Worm (Caenorhabditis elegans) whole organism, late embryonic: ENCODE measurements around the gene F47B10.9.

ENCODE experiments used
- C08G9.2 ChIP-seq: sonication (generic microtip); optimal IDR thresholded peaks from 2 replicates; lab custom pipeline; 2016; ENCODE audit warnings: mild to moderate bottlenecking, missing genetic modification characterization, moderate library complexity, missing compliant biosample characterization
- C38D4.7 ChIP-seq: fragments of 200-800 bp; sonication (Bioruptor generic); optimal IDR thresholded peaks from 2 replicates; lab custom pipeline; 2018; ENCODE audit warnings: mild to moderate bottlenecking, missing genetic modification characterization, moderate library complexity, missing compliant biosample characterization
- F13H6.1 ChIP-seq: sonication (generic microtip); optimal IDR thresholded peaks from 2 replicates; lab custom pipeline; 2016; ENCODE audit warnings: missing genetic modification characterization, missing compliant biosample characterization
- K02D7.2 ChIP-seq: sonication (generic microtip); optimal IDR thresholded peaks from 2 replicates; lab custom pipeline; 2017; ENCODE audit warnings: mild to moderate bottlenecking, missing genetic modification characterization, missing compliant biosample characterization
- T23F11.4 ChIP-seq: fragments of 200-800 bp; sonication (Bioruptor generic); optimal IDR thresholded peaks from 2 replicates; lab custom pipeline; 2018; ENCODE audit warnings: mild to moderate bottlenecking, missing genetic modification characterization, missing compliant biosample characterization
- Y22D7AL.16 ChIP-seq: sonication (generic microtip); optimal IDR thresholded peaks from 2 replicates; lab custom pipeline; 2016; ENCODE audit warnings: missing genetic modification characterization, missing compliant biosample characterization
- ama-1 ChIP-seq: fragments of 150-350 bp; optimal IDR thresholded peaks from 2 replicates; lab custom pipeline; 2014
- ceh-18 ChIP-seq: sonication (generic microtip); optimal IDR thresholded peaks from 2 replicates; lab custom pipeline; 2016; ENCODE audit warnings: missing genetic modification characterization, missing compliant biosample characterization
- ceh-19 ChIP-seq: fragments of 200-800 bp; sonication (Bioruptor generic); optimal IDR thresholded peaks from 2 replicates; lab custom pipeline; 2018; ENCODE audit warnings: mild to moderate bottlenecking, missing genetic modification characterization, missing compliant biosample characterization
- ceh-2 ChIP-seq: sonication (generic microtip); optimal IDR thresholded peaks from 2 replicates; lab custom pipeline; 2016; ENCODE audit warnings: missing genotype, missing genetic modification characterization, missing compliant biosample characterization
- ceh-22 ChIP-seq: sonication (generic microtip); optimal IDR thresholded peaks from 2 replicates; lab custom pipeline; 2017; ENCODE audit warnings: missing biosample characterization, missing genetic modification characterization
- ceh-30 ChIP-seq: fragments of 150-350 bp; optimal IDR thresholded peaks from 2 replicates; lab custom pipeline; 2014; ENCODE audit warnings: missing biosample characterization, missing genetic modification characterization
- ceh-31 ChIP-seq: sonication (generic microtip); optimal IDR thresholded peaks from 2 replicates; lab custom pipeline; 2016; ENCODE audit warnings: missing genetic modification characterization, missing compliant biosample characterization
- ceh-34 ChIP-seq: sonication (generic microtip); optimal IDR thresholded peaks from 2 replicates; lab custom pipeline; 2016; ENCODE audit warnings: mild to moderate bottlenecking, missing genetic modification characterization, missing compliant biosample characterization
- ceh-45 ChIP-seq: fragments of 200-800 bp; sonication (Bioruptor generic); IDR thresholded peaks from 2 replicates; pipeline ENCODE4 v1.3.6; 2022; ENCODE audit warnings: missing genetic modification reagents, missing genetic modification characterization, missing compliant biosample characterization
- ceh-48 ChIP-seq: sonication (generic microtip); optimal IDR thresholded peaks from 2 replicates; lab custom pipeline; 2016; ENCODE audit warnings: missing genetic modification characterization, inconsistent platforms, missing compliant biosample characterization
- ceh-6 ChIP-seq: fragments of 200-800 bp; sonication (Bioruptor generic); optimal IDR thresholded peaks from 2 replicates; lab custom pipeline; 2018; ENCODE audit warnings: mild to moderate bottlenecking, missing genetic modification characterization, missing compliant biosample characterization
- ceh-9 ChIP-seq: sonication (generic microtip); optimal IDR thresholded peaks from 2 replicates; lab custom pipeline; 2016; ENCODE audit warnings: mild to moderate bottlenecking, missing genetic modification characterization, inconsistent platforms, missing compliant biosample characterization
- che-1 ChIP-seq: sonication (generic microtip); optimal IDR thresholded peaks from 2 replicates; lab custom pipeline; 2016; ENCODE audit warnings: mild to moderate bottlenecking, missing genetic modification characterization, missing compliant biosample characterization
- dmd-4 ChIP-seq: sonication (generic microtip); optimal IDR thresholded peaks from 2 replicates; lab custom pipeline; 2016; ENCODE audit warnings: borderline replicate concordance, missing genetic modification characterization, missing compliant biosample characterization
- elt-2 ChIP-seq: sonication (generic microtip); optimal IDR thresholded peaks from 2 replicates; lab custom pipeline; 2016; ENCODE audit warnings: missing genetic modification reagents, missing genetic modification characterization, missing compliant biosample characterization
- elt-4 ChIP-seq: sonication (generic microtip); optimal IDR thresholded peaks from 2 replicates; lab custom pipeline; 2016; ENCODE audit warnings: missing genetic modification characterization, missing compliant biosample characterization
- ets-4 ChIP-seq: sonication (generic microtip); optimal IDR thresholded peaks from 2 replicates; lab custom pipeline; 2016; ENCODE audit warnings: missing genetic modification characterization, missing compliant biosample characterization
- eyg-1 ChIP-seq: sonication (generic microtip); optimal IDR thresholded peaks from 2 replicates; lab custom pipeline; 2016; ENCODE audit warnings: missing genotype, missing genetic modification characterization, missing compliant biosample characterization
- fax-1 ChIP-seq: sonication (generic microtip); optimal IDR thresholded peaks from 2 replicates; lab custom pipeline; 2016; ENCODE audit warnings: missing genotype, missing genetic modification characterization, missing compliant biosample characterization
- fkh-6 ChIP-seq: sonication (generic microtip); optimal IDR thresholded peaks from 2 replicates; lab custom pipeline; 2016; ENCODE audit warnings: missing genetic modification characterization, missing compliant biosample characterization
- hlh-13 ChIP-seq: fragments of 200-800 bp; sonication (Bioruptor generic); optimal IDR thresholded peaks from 2 replicates; lab custom pipeline; 2018; ENCODE audit warnings: mild to moderate bottlenecking, missing genetic modification characterization, missing compliant biosample characterization
- hlh-15 ChIP-seq: sonication (generic microtip); optimal IDR thresholded peaks from 2 replicates; lab custom pipeline; 2016; ENCODE audit warnings: missing genetic modification characterization, missing compliant biosample characterization
- hlh-30 ChIP-seq: sonication (generic microtip); optimal IDR thresholded peaks from 2 replicates; lab custom pipeline; 2017; ENCODE audit warnings: antibody characterized with exemption, missing genetic modification characterization, missing compliant biosample characterization; ENCODE audit not compliant: insufficient read depth
- madf-2 ChIP-seq: sonication (generic microtip); optimal IDR thresholded peaks from 2 replicates; lab custom pipeline; 2017; ENCODE audit warnings: missing genetic modification characterization, missing compliant biosample characterization
- nhr-232 ChIP-seq: sonication (generic microtip); optimal IDR thresholded peaks from 2 replicates; lab custom pipeline; 2016; ENCODE audit warnings: missing genetic modification characterization, missing compliant biosample characterization
- npax-4 ChIP-seq: sonication (generic microtip); optimal IDR thresholded peaks from 2 replicates; lab custom pipeline; 2016; ENCODE audit warnings: missing genetic modification characterization, missing compliant biosample characterization
- odd-2 ChIP-seq: sonication (generic microtip); optimal IDR thresholded peaks from 2 replicates; lab custom pipeline; 2017; ENCODE audit warnings: antibody characterized with exemption, mild to moderate bottlenecking, missing genetic modification characterization, missing compliant biosample characterization
- pag-3 ChIP-seq: sonication (generic microtip); optimal IDR thresholded peaks from 2 replicates; lab custom pipeline; 2016; ENCODE audit warnings: missing compliant biosample characterization, missing genetic modification characterization, borderline replicate concordance
- pat-9 ChIP-seq: fragments of 200-800 bp; sonication (Bioruptor generic); optimal IDR thresholded peaks from 2 replicates; lab custom pipeline; 2018; ENCODE audit warnings: mild to moderate bottlenecking, missing genetic modification characterization, moderate library complexity, missing compliant biosample characterization
- pha-2 ChIP-seq: sonication (generic microtip); optimal IDR thresholded peaks from 2 replicates; lab custom pipeline; 2017; ENCODE audit warnings: mild to moderate bottlenecking, missing genetic modification characterization, missing compliant biosample characterization
- pha-4 ChIP-seq: fragments of 150-350 bp; optimal IDR thresholded peaks from 2 replicates; lab custom pipeline; 2018; ENCODE audit warnings: missing biosample characterization, missing genetic modification reagents, missing genetic modification characterization
- pqm-1 ChIP-seq: sonication (generic microtip); optimal IDR thresholded peaks from 2 replicates; lab custom pipeline; 2016; ENCODE audit warnings: missing genetic modification characterization, missing compliant biosample characterization
- ref-2 ChIP-seq: sonication (generic microtip); optimal IDR thresholded peaks from 2 replicates; lab custom pipeline; 2016; ENCODE audit warnings: missing genetic modification characterization, missing compliant biosample characterization
- sdc-2 ChIP-seq: sonication (generic microtip); optimal IDR thresholded peaks from 2 replicates; lab custom pipeline; 2016; ENCODE audit warnings: missing genotype, missing genetic modification characterization, missing compliant biosample characterization
- sox-2 ChIP-seq: fragments of 200-800 bp; sonication (Bioruptor generic); IDR thresholded peaks from 2 replicates; pipeline ENCODE4 v1.3.6; 2022; ENCODE audit warnings: missing genetic modification reagents, missing genetic modification characterization, missing compliant biosample characterization
- sox-4 ChIP-seq: sonication (generic microtip); optimal IDR thresholded peaks from 2 replicates; lab custom pipeline; 2017; ENCODE audit warnings: mild to moderate bottlenecking, missing genetic modification characterization, inconsistent platforms, missing compliant biosample characterization
- tbx-2 ChIP-seq: sonication (generic microtip); optimal IDR thresholded peaks from 2 replicates; lab custom pipeline; 2016; ENCODE audit warnings: missing genetic modification characterization, missing compliant biosample characterization
- unc-3 ChIP-seq, 2 experiments: fragments of 200-800 bp in 1 of 2; sonication (Bioruptor generic) in 1 of 2; sonication (generic microtip) in 1 of 2; conservative IDR thresholded peaks in 1 of 2; optimal IDR thresholded peaks in 1 of 2; 2 replicates each; pipeline versions ENCODE4 v1.3.6 to Lab custom; 2016 to 2022; ENCODE audit warnings: missing compliant biosample characterization in 2 of 2, missing genetic modification characterization in 2 of 2, missing genetic modification reagents in 1 of 2
- unc-42 ChIP-seq: sonication (generic microtip); optimal IDR thresholded peaks from 2 replicates; lab custom pipeline; 2016; ENCODE audit warnings: missing genotype, missing genetic modification characterization, missing compliant biosample characterization
- unc-55 ChIP-seq: sonication (generic microtip); optimal IDR thresholded peaks from 2 replicates; lab custom pipeline; 2017; ENCODE audit warnings: missing biosample characterization, missing genetic modification reagents, missing genetic modification characterization
- unc-86 ChIP-seq: sonication (generic microtip); optimal IDR thresholded peaks from 2 replicates; lab custom pipeline; 2016; ENCODE audit warnings: missing genetic modification characterization, missing compliant biosample characterization
- zip-5 ChIP-seq: sonication (generic microtip); optimal IDR thresholded peaks from 2 replicates; lab custom pipeline; 2016; ENCODE audit warnings: missing genetic modification characterization, missing compliant biosample characterization
- ztf-16 ChIP-seq: sonication (generic microtip); optimal IDR thresholded peaks from 2 replicates; lab custom pipeline; 2017; ENCODE audit warnings: missing genetic modification characterization, missing compliant biosample characterization

F47B10.9 gene

DNA sequence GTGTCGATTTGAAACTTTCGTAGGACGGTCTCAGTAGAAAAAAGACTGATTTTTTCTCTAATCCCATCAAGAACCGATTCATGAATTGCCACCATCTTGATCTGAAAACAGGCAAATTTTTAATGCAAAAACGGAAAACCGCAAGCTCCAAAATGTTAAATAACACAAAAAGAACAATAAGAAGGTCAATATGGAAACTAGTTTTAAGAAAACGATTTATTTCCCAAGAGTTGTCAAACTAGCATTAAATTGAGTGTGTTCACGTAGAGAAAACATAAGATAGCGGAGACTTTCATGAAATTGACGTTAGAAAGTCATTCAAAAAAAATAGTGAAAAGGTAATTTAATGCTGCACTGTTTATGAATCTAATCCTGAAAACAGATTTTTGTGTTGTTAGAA lies at the start of gene F47B10.9:
Gene F47B10.9 (minus strand): TSS at position 101 of the 400 bp plus-strand sequence.
- TF ChIP-seq ref-2 (no peak), F13H6.1 (tag; lab: Kevin White, UChicago) (no peak), ztf-16 (tag; lab: Kevin White, UChicago) (no peak), tbx-2 (no peak), ceh-18 (tag; lab: Kevin White, UChicago) (no peak), ceh-30 (no peak), ceh-31 (tag; lab: Kevin White, UChicago) (no peak), dmd-4 (no peak), pat-9 (tag; lab: Kevin White, UChicago) (no peak), sox-4 (no peak), ama-1 (lab: Kevin White, UChicago) (no peak), ceh-6 (GFP tag; lab: Kevin White, UChicago) (no peak), zip-5 (tag; lab: Kevin White, UChicago) (no peak)
- TF ChIP-seq, all 69 proteins: peak for 0

- peak; percentile 57 for TF ChIP-seq C08G9.2
- TF ChIP-seq pat-9 (tag; lab: Kevin White, UChicago) = peak; percentile 86
- TF ChIP-seq elt-4 (tag; lab: Kevin White, UChicago) = no peak
- peak; percentile 58 for TF ChIP-seq zip-5 (tag; lab: Kevin White, UChicago)
- peak; percentile 85 for TF ChIP-seq ztf-16 (tag; lab: Kevin White, UChicago)
- no peak for TF ChIP-seq pha-4
- TF ChIP-seq T23F11.4 (GFP tag; lab: Kevin White, UChicago) = peak; percentile 67
- peak; percentile 80 for TF ChIP-seq tbx-2
- peak; percentile 77 for TF ChIP-seq fax-1 (tag; lab: Kevin White, UChicago)
- TF ChIP-seq pqm-1 (tag; lab: Kevin White, UChicago) = peak; percentile 49
- TF ChIP-seq ceh-2 = peak; percentile 75
- peak; percentile 84 for TF ChIP-seq sdc-2
- TF ChIP-seq C38D4.7 = peak; percentile 73
- peak; percentile 43 for TF ChIP-seq hlh-30
- peak; percentile 71 for TF ChIP-seq ceh-48 (tag; lab: Kevin White, UChicago)
- TF ChIP-seq ceh-19 (GFP tag; lab: Kevin White, UChicago) = peak; percentile 83
- TF ChIP-seq ceh-34 (tag; lab: Kevin White, UChicago) = peak; percentile 82
- TF ChIP-seq ceh-22 = no peak
- peak; percentile 81 for TF ChIP-seq fkh-6 (tag; lab: Kevin White, UChicago)
- TF ChIP-seq pag-3 (tag; lab: Kevin White, UChicago) = peak; percentile 14
- peak; percentile 34 for TF ChIP-seq ets-4 (tag; lab: Kevin White, UChicago)
- TF ChIP-seq ceh-18 (tag; lab: Kevin White, UChicago) = peak; percentile 47
- TF ChIP-seq unc-86 (tag; lab: Kevin White, UChicago) = peak; percentile 73
- TF ChIP-seq npax-4 (tag; lab: Kevin White, UChicago) = peak; percentile 68
- peak; percentile 75 for TF ChIP-seq ceh-9 (tag; lab: Kevin White, UChicago)
- TF ChIP-seq Y22D7AL.16 (tag; lab: Kevin White, UChicago) = peak; percentile 72
- peak; percentile 80 for TF ChIP-seq ceh-6 (GFP tag; lab: Kevin White, UChicago)
- peak; percentile 77 for TF ChIP-seq madf-2
- TF ChIP-seq odd-2 (tag; lab: Kevin White, UChicago) = peak; percentile 38
- peak; percentile 51 for TF ChIP-seq sox-2 (GFP tag; lab: Robert Waterston, UW)
- TF ChIP-seq unc-3 (GFP tag; conservative IDR thresholded peaks at IDR 0.05; lab: Robert Waterston, UW) = peak; percentile 78
- peak; percentile 84 for TF ChIP-seq unc-3 (tag; optimal IDR thresholded peaks at IDR 0.05; lab: Kevin White, UChicago)
- TF ChIP-seq che-1 = peak; percentile 84
- peak; percentile 81 for TF ChIP-seq K02D7.2 (tag; lab: Kevin White, UChicago)
- TF ChIP-seq eyg-1 (tag; lab: Kevin White, UChicago) = peak; percentile 73
- TF ChIP-seq pha-2 (tag; lab: Kevin White, UChicago) = peak; percentile 57
- peak; percentile 58 for TF ChIP-seq hlh-15 (tag; lab: Kevin White, UChicago)
- TF ChIP-seq nhr-232 (tag; lab: Kevin White, UChicago) = peak; percentile 70
- TF ChIP-seq hlh-13 (GFP tag; lab: Kevin White, UChicago) = peak; percentile 64
- no peak for TF ChIP-seq unc-55 (GFP tag; lab: Kevin White, UChicago)
- TF ChIP-seq unc-42 (tag; lab: Kevin White, UChicago) = peak; percentile 37
- TF ChIP-seq elt-2 (tag; lab: Kevin White, UChicago) = peak; percentile 84
- TF ChIP-seq ceh-45 (GFP tag; lab: Robert Waterston, UW) = peak; percentile 82
Observed at ce11 chrX:10963453-10964046, 49.7 kb upstream of the F47B10.9 start, which contains the start of gene nas-10. TSS of gene nas-10 (minus strand) at chrX:10963503.
